Fruit fly (Drosophila melanogaster) whole organism, embryonic: Measurements from ENCODE around the gene CG13315.

Source experiments
- CG1603 ChIP-seq: fragments of 200-800 bp; sonication (Bioruptor generic); optimal IDR thresholded peaks from 2 replicates; lab custom pipeline; 2019; ENCODE audit warnings: missing biosample characterization, mild to moderate bottlenecking, missing genetic modification characterization, moderate library complexity
- CG7556 ChIP-seq: fragments of 200-800 bp; sonication (Bioruptor generic); optimal IDR thresholded peaks from 2 replicates; lab custom pipeline; 2017; ENCODE audit warnings: missing biosample characterization, mild to moderate bottlenecking, missing genetic modification characterization

DNA sequence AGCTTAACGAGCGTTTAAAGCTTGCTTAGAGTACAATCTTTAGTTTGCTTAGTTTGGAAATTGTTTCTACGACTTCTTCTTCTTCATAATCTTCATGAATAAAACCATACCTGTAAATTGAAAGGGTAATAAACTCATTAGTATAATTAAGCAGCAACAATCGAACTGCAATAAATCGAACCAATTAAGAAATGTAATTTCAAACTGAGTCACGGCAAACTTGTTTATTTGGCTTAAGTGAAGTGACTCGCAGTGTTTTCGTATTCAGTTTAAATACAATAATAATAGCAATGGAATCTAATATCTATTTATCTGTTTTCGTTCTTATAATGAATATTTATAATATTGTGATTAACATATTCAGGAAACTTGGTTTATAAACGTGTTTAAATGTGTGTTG lies 39.1 kb downstream of the CG13315 start:
- TF ChIP-seq CG1603 (no peak), CG7556 (GFP tag; lab: Kevin White, UChicago) (no peak)
